Worm (Caenorhabditis elegans) whole organism, young adult: Measurements from ENCODE around the gene vab-19.

Experiments
- F10E7.11 ChIP-seq: sonication (generic microtip); optimal IDR thresholded peaks from 2 replicates; lab custom pipeline; 2017; ENCODE audit warnings: mild to moderate bottlenecking, missing genetic modification characterization, moderate library complexity, missing compliant biosample characterization
- F33H1.4 ChIP-seq: fragments of 200-800 bp; sonication (Bioruptor generic); IDR thresholded peaks from 2 replicates; pipeline ENCODE4 v1.3.6; 2022; ENCODE audit warnings: missing genetic modification reagents, missing genetic modification characterization, missing compliant biosample characterization
- F49E8.2 ChIP-seq: sonication (generic microtip); optimal IDR thresholded peaks from 3 replicates; lab custom pipeline; 2017; ENCODE audit warnings: missing genetic modification characterization, mild to moderate bottlenecking, missing compliant biosample characterization, antibody characterized with exemption, moderate library complexity; ENCODE audit not compliant: insufficient read depth
- K12H6.12 ChIP-seq: fragments of 200-800 bp; sonication (Bioruptor generic); optimal IDR thresholded peaks from 2 replicates; lab custom pipeline; 2018; ENCODE audit warnings: mild to moderate bottlenecking, missing genetic modification characterization, missing compliant biosample characterization
- Y53F4B.3 ChIP-seq: fragments of 200-800 bp; sonication (Bioruptor generic); IDR thresholded peaks from 2 replicates; pipeline ENCODE4 v1.3.6; 2022; ENCODE audit warnings: missing genetic modification reagents, missing genetic modification characterization, missing compliant biosample characterization
- akir-1 ChIP-seq: fragments of 200-800 bp; sonication (Bioruptor generic); optimal IDR thresholded peaks from 2 replicates; lab custom pipeline; 2018; ENCODE audit warnings: mild to moderate bottlenecking, missing genetic modification characterization, moderate library complexity, missing compliant biosample characterization
- athp-1 ChIP-seq: sonication (generic microtip); optimal IDR thresholded peaks from 2 replicates; lab custom pipeline; 2017; ENCODE audit warnings: mild to moderate bottlenecking, missing genetic modification characterization, missing compliant biosample characterization
- attf-5 ChIP-seq: fragments of 200-800 bp; sonication (Bioruptor generic); optimal IDR thresholded peaks from 2 replicates; lab custom pipeline; 2018; ENCODE audit warnings: mild to moderate bottlenecking, missing genetic modification characterization, missing compliant biosample characterization
- cebp-2 ChIP-seq: fragments of 200-800 bp; sonication (Bioruptor generic); IDR thresholded peaks from 2 replicates; pipeline ENCODE4 v1.3.6; 2022; ENCODE audit warnings: missing genetic modification characterization, missing compliant biosample characterization
- ceh-79 ChIP-seq: sonication (generic microtip); optimal IDR thresholded peaks from 2 replicates; lab custom pipeline; 2017; ENCODE audit warnings: mild to moderate bottlenecking, missing genetic modification characterization, missing compliant biosample characterization
- chd-7 ChIP-seq: sonication (generic microtip); optimal IDR thresholded peaks from 2 replicates; lab custom pipeline; 2016; ENCODE audit warnings: mild to moderate bottlenecking, missing genetic modification characterization, moderate library complexity, missing compliant biosample characterization
- egrh-3 ChIP-seq: fragments of 200-800 bp; sonication (Bioruptor generic); IDR thresholded peaks from 2 replicates; pipeline ENCODE4 v1.3.6; 2022; ENCODE audit warnings: missing genetic modification reagents, missing genetic modification characterization, missing compliant biosample characterization
- hmg-1.2 ChIP-seq: fragments of 200-800 bp; sonication (Bioruptor generic); IDR thresholded peaks from 2 replicates; pipeline ENCODE4 v1.3.6; 2022; ENCODE audit warnings: missing genetic modification reagents, missing genetic modification characterization, missing compliant biosample characterization
- hrde-1 ChIP-seq: sonication (generic microtip); optimal IDR thresholded peaks from 2 replicates; lab custom pipeline; 2016; ENCODE audit warnings: missing genetic modification characterization, mild to moderate bottlenecking, missing compliant biosample characterization, moderate library complexity, missing genotype, missing genetic modification reagents, borderline replicate concordance
- hsf-1 ChIP-seq: fragments of 200-800 bp; sonication (Bioruptor generic); IDR thresholded peaks from 2 replicates; pipeline ENCODE4 v1.3.6; 2022; ENCODE audit warnings: missing genetic modification reagents, missing genetic modification characterization, missing compliant biosample characterization
- lag-1 ChIP-seq: fragments of 200-800 bp; sonication (Bioruptor generic); IDR thresholded peaks from 2 replicates; pipeline ENCODE4 v1.3.6; 2022; ENCODE audit warnings: missing genetic modification reagents, missing genetic modification characterization, missing compliant biosample characterization
- lin-40 ChIP-seq: sonication (generic microtip); optimal IDR thresholded peaks from 2 replicates; lab custom pipeline; 2016; ENCODE audit warnings: missing genetic modification characterization, mild to moderate bottlenecking, missing compliant biosample characterization, missing genotype, missing genetic modification reagents
- lir-1 ChIP-seq: fragments of 200-800 bp; sonication (Bioruptor generic); conservative IDR thresholded peaks from 2 replicates; pipeline ENCODE4 v1.3.6; 2022; ENCODE audit warnings: missing genetic modification reagents, missing genetic modification characterization, missing compliant biosample characterization
- lsl-1 ChIP-seq: fragments of 200-800 bp; sonication (Bioruptor generic); optimal IDR thresholded peaks from 2 replicates; lab custom pipeline; 2018; ENCODE audit warnings: mild to moderate bottlenecking, missing genetic modification characterization, moderate library complexity, missing compliant biosample characterization
- lsy-27 ChIP-seq: sonication (generic microtip); optimal IDR thresholded peaks from 2 replicates; lab custom pipeline; 2017; ENCODE audit warnings: missing genetic modification characterization, mild to moderate bottlenecking, missing compliant biosample characterization, antibody characterized with exemption, missing genotype, borderline replicate concordance; ENCODE audit not compliant: insufficient read depth
- madf-3 ChIP-seq: fragments of 200-800 bp; sonication (Bioruptor generic); IDR thresholded peaks from 2 replicates; pipeline ENCODE4 v1.3.6; 2022; ENCODE audit warnings: missing genetic modification reagents, missing genetic modification characterization, missing compliant biosample characterization
- madf-6 ChIP-seq: fragments of 200-800 bp; sonication (Bioruptor generic); IDR thresholded peaks from 2 replicates; pipeline ENCODE4 v1.3.6; 2022; ENCODE audit warnings: missing genetic modification reagents, missing genetic modification characterization, missing compliant biosample characterization
- mxl-1 ChIP-seq: sonication (generic microtip); optimal IDR thresholded peaks from 2 replicates; lab custom pipeline; 2016; ENCODE audit warnings: missing genetic modification characterization, missing compliant biosample characterization
- nfyb-1 ChIP-seq: fragments of 200-800 bp; sonication (Bioruptor generic); IDR thresholded peaks from 2 replicates; pipeline ENCODE4 v1.3.6; 2022; ENCODE audit warnings: missing genetic modification reagents, missing genetic modification characterization, missing compliant biosample characterization
- nhr-120 ChIP-seq: fragments of 200-800 bp; sonication (Bioruptor generic); IDR thresholded peaks from 2 replicates; pipeline ENCODE4 v1.3.6; 2022; ENCODE audit warnings: missing genetic modification characterization, missing compliant biosample characterization
- rec-8 ChIP-seq, 2 experiments: sonication (generic microtip); optimal IDR thresholded peaks; 2 replicates each; lab custom pipeline; 2016; ENCODE audit warnings: mild to moderate bottlenecking in 2 of 2, missing genetic modification characterization in 2 of 2, missing genetic modification reagents in 2 of 2, missing genotype in 2 of 2, missing biosample characterization in 1 of 2, missing compliant biosample characterization in 1 of 2, moderate library complexity in 1 of 2
- zfh-2 ChIP-seq: fragments of 200-800 bp; sonication (Bioruptor generic); conservative IDR thresholded peaks from 2 replicates; pipeline ENCODE4 v1.3.6; 2022; ENCODE audit warnings: missing genetic modification reagents, missing genetic modification characterization, missing compliant biosample characterization
- zim-3 ChIP-seq: sonication (generic microtip); optimal IDR thresholded peaks from 2 replicates; lab custom pipeline; 2017; ENCODE audit warnings: mild to moderate bottlenecking, missing genetic modification characterization, moderate library complexity, missing compliant biosample characterization
- ztf-22 ChIP-seq: fragments of 200-800 bp; sonication (Bioruptor generic); optimal IDR thresholded peaks from 2 replicates; lab custom pipeline; 2018; ENCODE audit warnings: mild to moderate bottlenecking, missing genetic modification characterization, moderate library complexity, missing compliant biosample characterization
- ztf-28 ChIP-seq: fragments of 200-800 bp; sonication (Bioruptor generic); IDR thresholded peaks from 2 replicates; pipeline ENCODE4 v1.3.6; 2022; ENCODE audit warnings: missing genetic modification reagents, missing genetic modification characterization, missing compliant biosample characterization

Gene vab-19

ce11 chrII:2455931-2456576 lies 13.0 kb downstream of the vab-19 start:
- TF ChIP-seq lsl-1 (GFP tag; lab: Kevin White, UChicago) (peak; percentile 1), athp-1 (tag; lab: Kevin White, UChicago) (no peak)

- TF ChIP-seq mxl-1 (tag; lab: Kevin White, UChicago) (no peak), zfh-2 (GFP tag; lab: Robert Waterston, UW) (peak; percentile 86), athp-1 (tag; lab: Kevin White, UChicago) (no peak), egrh-3 (GFP tag; lab: Robert Waterston, UW) (peak; percentile 71)
Observed at ce11 chrII:2456973-2457372, 13.9 kb downstream of the vab-19 start.

- TF ChIP-seq cebp-2 (GFP tag; lab: Robert Waterston, UW), result no peak
- no peak for TF ChIP-seq madf-3
- TF ChIP-seq hsf-1 (GFP tag; lab: Robert Waterston, UW), result no peak
- TF ChIP-seq nhr-120 (GFP tag; lab: Robert Waterston, UW), result no peak
- no peak for TF ChIP-seq F33H1.4 (GFP tag; lab: Robert Waterston, UW)
- TF ChIP-seq ztf-28 (GFP tag; lab: Robert Waterston, UW), result no peak
Observed at ce11 chrII:2458881-2459280, 15.8 kb downstream of the vab-19 start, which contains the start of gene pqn-42. TSS of gene pqn-42 (minus strand) at chrII:2458981.

DNA sequence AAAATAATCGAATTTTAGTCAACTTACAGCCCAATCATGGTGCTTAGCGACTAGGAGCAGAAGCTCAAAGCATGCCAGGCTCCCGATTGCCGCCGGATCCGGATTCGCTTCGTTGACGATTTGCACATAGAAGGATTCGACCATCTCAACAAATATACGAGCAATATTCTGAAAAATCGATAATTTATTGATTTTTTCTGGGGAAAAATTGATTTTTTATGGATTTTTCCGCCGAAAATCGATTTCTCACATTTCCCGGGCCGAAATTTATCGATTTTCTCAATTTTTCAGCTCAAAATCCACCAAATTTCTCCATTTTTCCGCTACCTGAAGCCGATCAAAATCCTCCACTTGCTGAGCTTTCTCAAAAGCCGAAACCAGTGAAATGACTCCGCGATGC lies 25.8 kb downstream of the vab-19 start:
- no peak for TF ChIP-seq ztf-22 (GFP tag; lab: Kevin White, UChicago)

ce11 chrII:2473270-2473669 lies 30.2 kb downstream of the vab-19 start, which contains the start of gene tsr-1:
TSS of gene tsr-1 (minus strand) at chrII:2473370.
- no peak for TF ChIP-seq madf-6 (GFP tag; lab: Robert Waterston, UW)
- no peak for TF ChIP-seq chd-7 (tag; lab: Kevin White, UChicago)
- TF ChIP-seq F10E7.11 (tag; lab: Kevin White, UChicago), result no peak
- no peak for TF ChIP-seq nfyb-1 (GFP tag; lab: Robert Waterston, UW)
- no peak for TF ChIP-seq K12H6.12 (tag; lab: Kevin White, UChicago)
- TF ChIP-seq hrde-1 (tag; lab: Kevin White, UChicago), result no peak
- TF ChIP-seq lir-1 (GFP tag; lab: Robert Waterston, UW), result no peak
- no peak for TF ChIP-seq rec-8 (tag; optimal IDR thresholded peaks at IDR 0.05; lab: Kevin White, UChicago)
- TF ChIP-seq Y53F4B.3, result no peak
- no peak for TF ChIP-seq mxl-1 (tag; lab: Kevin White, UChicago)
- no peak for TF ChIP-seq lin-40 (tag; lab: Kevin White, UChicago)
- no peak for TF ChIP-seq lsy-27 (tag; lab: Kevin White, UChicago)
- no peak for TF ChIP-seq hmg-1.2
- TF ChIP-seq ceh-79 (tag; lab: Kevin White, UChicago), result no peak
- TF ChIP-seq F49E8.2, result no peak
- no peak for TF ChIP-seq attf-5 (GFP tag; lab: Kevin White, UChicago)
- no peak for TF ChIP-seq lag-1 (GFP tag; lab: Robert Waterston, UW)
- TF ChIP-seq zim-3 (tag; lab: Kevin White, UChicago), result no peak
- no peak for TF ChIP-seq akir-1 (GFP tag; lab: Kevin White, UChicago)
- no peak for TF ChIP-seq zfh-2 (GFP tag; lab: Robert Waterston, UW)
